Fruit fly (Drosophila melanogaster) whole organism, embryonic: Measurements from ENCODE around the gene Lcp65Ae.
A peak's percentile ranks its signal among the peaks of the same experiment; 100 is the strongest.

Experiments used
- ATbp ChIP-seq: fragments of 200-800 bp; sonication (Bioruptor generic); optimal IDR thresholded peaks from 2 replicates; lab custom pipeline; 2017; ENCODE audit warnings: missing biosample characterization, mild to moderate bottlenecking, missing genetic modification characterization, missing genetic modification reagents
- Antp ChIP-seq: fragments of 200-800 bp; sonication (Bioruptor generic); optimal IDR thresholded peaks from 3 replicates; lab custom pipeline; 2016; ENCODE audit warnings: missing biosample characterization, missing genetic modification characterization
- Atf6 ChIP-seq: fragments of 200-800 bp; sonication (Bioruptor generic); IDR thresholded peaks from 2 replicates; pipeline ENCODE4 v1.3.6; 2022; ENCODE audit warnings: missing biosample characterization, missing genetic modification characterization
- BtbVII ChIP-seq: fragments of 200-800 bp; sonication (Bioruptor generic); optimal IDR thresholded peaks from 3 replicates; lab custom pipeline; 2017; ENCODE audit warnings: missing biosample characterization, mild to moderate bottlenecking, missing genetic modification characterization
- CG10543 ChIP-seq: fragments of 200-800 bp; sonication (Bioruptor generic); optimal IDR thresholded peaks from 3 replicates; lab custom pipeline; 2017; ENCODE audit warnings: missing biosample characterization, mild to moderate bottlenecking, missing genetic modification characterization, moderate library complexity
- CG10979 ChIP-seq: fragments of 200-800 bp; sonication (Bioruptor generic); optimal IDR thresholded peaks from 2 replicates; lab custom pipeline; 2018; ENCODE audit warnings: missing biosample characterization, mild to moderate bottlenecking, missing genetic modification characterization, moderate library complexity
- CG12155 ChIP-seq: fragments of 200-800 bp; sonication (Bioruptor generic); optimal IDR thresholded peaks from 3 replicates; lab custom pipeline; 2016; ENCODE audit warnings: missing biosample characterization, missing genetic modification characterization
- CG1603 ChIP-seq: fragments of 200-800 bp; sonication (Bioruptor generic); optimal IDR thresholded peaks from 2 replicates; lab custom pipeline; 2019; ENCODE audit warnings: missing biosample characterization, mild to moderate bottlenecking, missing genetic modification characterization, moderate library complexity
- CG32772 ChIP-seq: fragments of 200-800 bp; sonication (Bioruptor generic); IDR thresholded peaks from 2 replicates; pipeline ENCODE4 v1.3.6; 2022; ENCODE audit warnings: missing biosample characterization, missing genetic modification characterization
- CG4328 ChIP-seq: fragments of 200-800 bp; sonication (Bioruptor generic); optimal IDR thresholded peaks from 3 replicates; lab custom pipeline; 2017; ENCODE audit warnings: missing biosample characterization, missing genetic modification reagents, missing genetic modification characterization
- CG6813 ChIP-seq: fragments of 200-800 bp; sonication (Bioruptor generic); optimal IDR thresholded peaks from 2 replicates; lab custom pipeline; 2017; ENCODE audit warnings: missing biosample characterization, missing genetic modification characterization, mild to moderate bottlenecking, moderate library complexity, missing genetic modification reagents
- CG8924 ChIP-seq: fragments of 200-800 bp; optimal IDR thresholded peaks from 3 replicates; lab custom pipeline; 2019; ENCODE audit warnings: missing biosample characterization, mild to moderate bottlenecking, missing genetic modification characterization, moderate library complexity
- CG9727 ChIP-seq: fragments of 200-800 bp; sonication (Bioruptor generic); optimal IDR thresholded peaks from 3 replicates; lab custom pipeline; 2017; ENCODE audit warnings: missing biosample characterization, mild to moderate bottlenecking, missing genetic modification characterization
- CG9817 ChIP-seq: fragments of 200-800 bp; sonication (Bioruptor generic); optimal IDR thresholded peaks from 2 replicates; lab custom pipeline; 2018; ENCODE audit warnings: missing biosample characterization, mild to moderate bottlenecking, missing genetic modification characterization, moderate library complexity
- Dad ChIP-seq: fragments of 200-800 bp; sonication (Bioruptor generic); optimal IDR thresholded peaks from 3 replicates; lab custom pipeline; 2016; ENCODE audit warnings: missing biosample characterization, missing genetic modification characterization
- E2f2 ChIP-seq: fragments of 200-800 bp; sonication (Bioruptor generic); IDR thresholded peaks from 2 replicates; pipeline ENCODE4 v1.3.6; 2022; ENCODE audit warnings: missing biosample characterization, missing genetic modification characterization
- Ets97D ChIP-seq: fragments of 200-800 bp; sonication (Bioruptor generic); optimal IDR thresholded peaks from 3 replicates; lab custom pipeline; 2016; ENCODE audit warnings: missing biosample characterization, missing genetic modification characterization
- Gsc ChIP-seq: fragments of 200-800 bp; sonication (Bioruptor generic); IDR thresholded peaks from 2 replicates; pipeline ENCODE4 v1.3.6; 2022; ENCODE audit warnings: missing biosample characterization, missing genetic modification characterization
- HmgD ChIP-seq: fragments of 200-800 bp; sonication (Bioruptor generic); optimal IDR thresholded peaks from 3 replicates; lab custom pipeline; 2016; ENCODE audit warnings: missing biosample characterization, missing genetic modification characterization
- Hr3 ChIP-seq: fragments of 200-800 bp; sonication (Bioruptor generic); optimal IDR thresholded peaks from 3 replicates; lab custom pipeline; 2016; ENCODE audit warnings: missing biosample characterization, missing genetic modification characterization
- Myb ChIP-seq: fragments of 200-800 bp; sonication (Bioruptor generic); optimal IDR thresholded peaks from 2 replicates; lab custom pipeline; 2016; ENCODE audit warnings: missing biosample characterization, missing genetic modification characterization
- Rx ChIP-seq: fragments of 200-800 bp; sonication (Bioruptor generic); IDR thresholded peaks from 2 replicates; pipeline ENCODE4 v1.3.6; 2022; ENCODE audit warnings: missing biosample characterization, missing genetic modification characterization
- Sry-δ ChIP-seq: fragments of 200-800 bp; sonication (Bioruptor generic); optimal IDR thresholded peaks from 2 replicates; lab custom pipeline; 2016; ENCODE audit warnings: missing biosample characterization, missing genetic modification characterization
- Ssrp ChIP-seq: fragments of 200-800 bp; sonication (Bioruptor generic); optimal IDR thresholded peaks from 2 replicates; lab custom pipeline; 2018; ENCODE audit warnings: missing biosample characterization, mild to moderate bottlenecking, missing genetic modification characterization, moderate library complexity
- Tbp ChIP-seq: fragments of >200 bp; optimal IDR thresholded peaks from 2 replicates; lab custom pipeline; 2018; ENCODE audit warnings: missing biosample characterization, missing genetic modification characterization
- Usf ChIP-seq: fragments of 200-800 bp; sonication (Bioruptor generic); optimal IDR thresholded peaks from 2 replicates; lab custom pipeline; 2017; ENCODE audit warnings: missing genotype, missing biosample characterization, missing genetic modification characterization
- Xbp1 ChIP-seq: fragments of 200-800 bp; sonication (Bioruptor generic); optimal IDR thresholded peaks from 3 replicates; lab custom pipeline; 2016; ENCODE audit warnings: missing biosample characterization, mild to moderate bottlenecking, missing genetic modification characterization
- bbx ChIP-seq: fragments of 200-800 bp; sonication (Bioruptor generic); IDR thresholded peaks from 2 replicates; pipeline ENCODE4 v1.3.6; 2022; ENCODE audit warnings: missing biosample characterization, missing genetic modification characterization; ENCODE audit not compliant: partially characterized antibody
- bcd ChIP-seq: fragments of 200-800 bp; sonication (Bioruptor generic); optimal IDR thresholded peaks from 2 replicates; lab custom pipeline; 2017; ENCODE audit warnings: missing biosample characterization, mild to moderate bottlenecking, missing genetic modification characterization
- da ChIP-seq: fragments of 200-800 bp; sonication (Bioruptor generic); optimal IDR thresholded peaks from 2 replicates; lab custom pipeline; 2016; ENCODE audit warnings: missing biosample characterization, missing genetic modification characterization
- fd3F ChIP-seq: fragments of 200-800 bp; sonication (Bioruptor generic); optimal IDR thresholded peaks from 2 replicates; lab custom pipeline; 2018; ENCODE audit warnings: missing biosample characterization, mild to moderate bottlenecking, missing genetic modification characterization, moderate library complexity
- gro ChIP-seq: fragments of 200-800 bp; sonication (Bioruptor generic); optimal IDR thresholded peaks from 2 replicates; lab custom pipeline; 2016; ENCODE audit warnings: missing biosample characterization, missing genetic modification characterization
- gt ChIP-seq: fragments of 200-800 bp; sonication (Bioruptor generic); IDR thresholded peaks from 2 replicates; pipeline ENCODE4 v1.3.6; 2022; ENCODE audit warnings: missing biosample characterization, missing genetic modification characterization
- her ChIP-seq: fragments of 200-800 bp; sonication (Bioruptor generic); optimal IDR thresholded peaks from 2 replicates; lab custom pipeline; 2016; ENCODE audit warnings: missing biosample characterization, missing genetic modification characterization
- hth ChIP-seq: fragments of >200 bp; optimal IDR thresholded peaks from 2 replicates; lab custom pipeline; 2017; ENCODE audit warnings: inconsistent platforms
- kah ChIP-seq: fragments of 200-800 bp; sonication (Bioruptor generic); optimal IDR thresholded peaks from 2 replicates; lab custom pipeline; 2018; ENCODE audit warnings: missing biosample characterization, mild to moderate bottlenecking, missing genetic modification characterization
- klu ChIP-seq: fragments of 200-800 bp; sonication (Bioruptor generic); IDR thresholded peaks from 2 replicates; pipeline ENCODE4 v1.3.6; 2022; ENCODE audit warnings: missing biosample characterization, missing genetic modification characterization
- lbe ChIP-seq: fragments of 200-800 bp; sonication (Bioruptor generic); optimal IDR thresholded peaks from 2 replicates; lab custom pipeline; 2016; ENCODE audit warnings: missing biosample characterization, mild to moderate bottlenecking, missing genetic modification characterization
- nom ChIP-seq: fragments of 200-800 bp; sonication (Bioruptor generic); optimal IDR thresholded peaks from 2 replicates; lab custom pipeline; 2017; ENCODE audit warnings: missing biosample characterization, missing genetic modification characterization, mild to moderate bottlenecking, moderate library complexity, missing genetic modification reagents
- org-1 ChIP-seq: fragments of 200-800 bp; sonication (Bioruptor generic); optimal IDR thresholded peaks from 2 replicates; lab custom pipeline; 2017; ENCODE audit warnings: missing biosample characterization, missing genetic modification characterization
- pfk ChIP-seq: fragments of 200-800 bp; sonication (Bioruptor generic); optimal IDR thresholded peaks from 2 replicates; lab custom pipeline; 2018; ENCODE audit warnings: missing biosample characterization, mild to moderate bottlenecking, missing genetic modification characterization, moderate library complexity
- rib ChIP-seq: fragments of 200-800 bp; sonication (Bioruptor generic); IDR thresholded peaks from 2 replicates; pipeline ENCODE4 v1.3.6; 2022; ENCODE audit warnings: missing biosample characterization, missing genetic modification characterization
- ro ChIP-seq: fragments of 200-800 bp; sonication (Bioruptor generic); IDR thresholded peaks from 2 replicates; pipeline ENCODE4 v1.3.6; 2022; ENCODE audit warnings: missing biosample characterization, missing genetic modification characterization
- sisA ChIP-seq: fragments of 200-800 bp; sonication (Bioruptor generic); IDR thresholded peaks from 2 replicates; pipeline ENCODE4 v1.3.6; 2022; ENCODE audit warnings: missing biosample characterization, missing genetic modification characterization
- slp2 ChIP-seq: fragments of 200-800 bp; sonication (Bioruptor generic); optimal IDR thresholded peaks from 2 replicates; lab custom pipeline; 2016; ENCODE audit warnings: missing biosample characterization, missing genetic modification characterization
- sqz ChIP-seq: fragments of 200-800 bp; sonication (Bioruptor generic); optimal IDR thresholded peaks from 3 replicates; lab custom pipeline; 2018; ENCODE audit warnings: missing biosample characterization, mild to moderate bottlenecking, missing genetic modification characterization
- ssp ChIP-seq: fragments of 200-800 bp; sonication (Bioruptor generic); IDR thresholded peaks from 2 replicates; pipeline ENCODE4 v1.3.6; 2022; ENCODE audit warnings: missing biosample characterization, missing genetic modification characterization
- stc ChIP-seq: fragments of 200-800 bp; sonication (Bioruptor generic); IDR thresholded peaks from 2 replicates; pipeline ENCODE4 v1.3.6; 2022; ENCODE audit warnings: missing biosample characterization, missing genetic modification characterization
- tgo ChIP-seq: fragments of 200-800 bp; sonication (Bioruptor generic); IDR thresholded peaks from 3 replicates; pipeline ENCODE4 v1.3.6; 2022; ENCODE audit warnings: missing biosample characterization, missing genetic modification characterization
- trh ChIP-seq: fragments of 200-800 bp; sonication (Bioruptor generic); optimal IDR thresholded peaks from 2 replicates; lab custom pipeline; 2016; ENCODE audit warnings: missing biosample characterization, missing genetic modification characterization
- vnd ChIP-seq: fragments of 200-800 bp; sonication (Bioruptor generic); IDR thresholded peaks from 3 replicates; pipeline ENCODE4 v1.3.6; 2022; ENCODE audit warnings: missing biosample characterization, missing genetic modification characterization; ENCODE audit not compliant: partially characterized antibody
- wor ChIP-seq: fragments of 200-800 bp; sonication (Bioruptor generic); IDR thresholded peaks from 2 replicates; pipeline ENCODE4 v1.3.6; 2022; ENCODE audit warnings: missing biosample characterization, missing genetic modification characterization

The Lcp65Ae gene

dm6 chr3L:6181776-6182175 is 43.9 kb upstream of the Lcp65Ae start, which contains the start of gene CG10274 (continued):
- TF ChIP-seq ssp (GFP tag; lab: Robert Waterston, UW): peak; percentile 53
- TF ChIP-seq tgo (GFP tag; lab: Robert Waterston, UW): peak; percentile 77
- peak; percentile 90 for TF ChIP-seq CG12155
- peak; percentile 56 for TF ChIP-seq Tbp (GFP tag; lab: Kevin White, UChicago)
- TF ChIP-seq CG4328 (GFP tag; lab: Kevin White, UChicago): peak; percentile 50
- peak; percentile 13 for TF ChIP-seq her
- TF ChIP-seq Dad (GFP tag; lab: Kevin White, UChicago): peak; percentile 49
- no peak for TF ChIP-seq BtbVII (GFP tag; lab: Kevin White, UChicago)
- TF ChIP-seq Atf6 (GFP tag; lab: Robert Waterston, UW): peak; percentile 66
- peak; percentile 77 for TF ChIP-seq gro (GFP tag; lab: Kevin White, UChicago)
- TF ChIP-seq HmgD (GFP tag; lab: Kevin White, UChicago): peak; percentile 6
- TF ChIP-seq Antp (GFP tag; lab: Kevin White, UChicago): peak; percentile 51
- no peak for TF ChIP-seq CG1603 (tag; lab: Kevin White, UChicago)
- TF ChIP-seq Gsc (GFP tag; lab: Robert Waterston, UW): no peak
- TF ChIP-seq trh (GFP tag; lab: Kevin White, UChicago): peak; percentile 36
- peak; percentile 48; the same call in 1 of the 2 replicates for TF ChIP-seq ro
- no peak for TF ChIP-seq Rx (GFP tag; lab: Robert Waterston, UW)
- no peak for TF ChIP-seq kah
- TF ChIP-seq ATbp (GFP tag; lab: Kevin White, UChicago): no peak
- TF ChIP-seq Hr3: peak; percentile 80
- TF ChIP-seq CG10979 (tag; lab: Kevin White, UChicago): peak; percentile 74
- peak; percentile 73; the same call in 1 of the 2 replicates for TF ChIP-seq klu
- TF ChIP-seq CG9817 (tag; lab: Kevin White, UChicago): peak; percentile 81
- peak; percentile 29; the same call in 1 of the 2 replicates for TF ChIP-seq wor (GFP tag; lab: Robert Waterston, UW)
- peak; percentile 73 for TF ChIP-seq sisA (GFP tag; lab: Robert Waterston, UW)
- peak; percentile 61 for TF ChIP-seq slp2 (GFP tag; lab: Kevin White, UChicago)
- TF ChIP-seq Xbp1 (GFP tag; lab: Kevin White, UChicago): peak; percentile 87
- TF ChIP-seq CG8924 (tag; lab: Kevin White, UChicago): peak; percentile 79
- TF ChIP-seq pfk (GFP tag; lab: Kevin White, UChicago): no peak
- TF ChIP-seq bbx (GFP tag; lab: Robert Waterston, UW): no peak
- TF ChIP-seq Usf (GFP tag; lab: Kevin White, UChicago): peak; percentile 47
- peak; percentile 78 for TF ChIP-seq bcd (GFP tag; lab: Kevin White, UChicago)
- TF ChIP-seq gt: no peak
- peak; percentile 65 for TF ChIP-seq Ets97D (GFP tag; lab: Kevin White, UChicago)
- TF ChIP-seq CG32772: peak; percentile 52; the same call in 1 of the 2 replicates
- TF ChIP-seq Sry-δ: peak; percentile 44
- TF ChIP-seq fd3F (GFP tag; lab: Kevin White, UChicago): peak; percentile 70
- peak; percentile 76 for TF ChIP-seq CG9727 (GFP tag; lab: Kevin White, UChicago)
- TF ChIP-seq lbe (GFP tag; lab: Kevin White, UChicago): no peak
- peak; percentile 72 for TF ChIP-seq CG10543
- peak; percentile 24 for TF ChIP-seq org-1 (GFP tag; lab: Kevin White, UChicago)
- peak; percentile 80 for TF ChIP-seq Ssrp (tag; lab: Kevin White, UChicago)
- peak; percentile 30 for TF ChIP-seq da (GFP tag; lab: Kevin White, UChicago)
- TF ChIP-seq CG6813 (GFP tag; lab: Kevin White, UChicago): no peak
- peak; percentile 78 for TF ChIP-seq E2f2 (GFP tag; lab: Robert Waterston, UW)
- TF ChIP-seq Myb: peak; percentile 72
- no peak for TF ChIP-seq vnd (GFP tag; lab: Robert Waterston, UW)
- TF ChIP-seq nom (GFP tag; lab: Kevin White, UChicago): no peak
- 0 out of 2 replicates have a peak, but pooled peaks have one; percentile 31 for TF ChIP-seq rib
- no peak for TF ChIP-seq hth (lab: Kevin White, UChicago)
- no peak for TF ChIP-seq stc (GFP tag; lab: Robert Waterston, UW)
- no peak for TF ChIP-seq sqz
